Fruit fly (Drosophila melanogaster) whole organism, embryonic: ENCODE results near the gene Notum.

Experiments used
- Asciz ChIP-seq: fragments of 200-800 bp; sonication (Bioruptor generic); optimal IDR thresholded peaks from 2 replicates; lab custom pipeline; 2017; ENCODE audit warnings: missing biosample characterization, mild to moderate bottlenecking, missing genetic modification characterization, missing genetic modification reagents
- CG11696 ChIP-seq: fragments of 200-800 bp; sonication (Bioruptor generic); IDR thresholded peaks from 2 replicates; pipeline ENCODE4 v1.3.6; 2022; ENCODE audit warnings: missing biosample characterization, missing genetic modification characterization
- CG17186 ChIP-seq: fragments of 200-800 bp; sonication (Bioruptor generic); optimal IDR thresholded peaks from 3 replicates; lab custom pipeline; 2017; ENCODE audit warnings: missing biosample characterization, missing genetic modification reagents, missing genetic modification characterization
- CG3065 ChIP-seq: fragments of 200-800 bp; sonication (Bioruptor generic); optimal IDR thresholded peaks from 2 replicates; lab custom pipeline; 2016; ENCODE audit warnings: missing biosample characterization, missing genetic modification characterization
- CG31365 ChIP-seq: fragments of 200-800 bp; sonication (Bioruptor generic); optimal IDR thresholded peaks from 2 replicates; lab custom pipeline; 2018; ENCODE audit warnings: missing biosample characterization, mild to moderate bottlenecking, missing genetic modification characterization
- CG32772 ChIP-seq: fragments of 200-800 bp; sonication (Bioruptor generic); IDR thresholded peaks from 2 replicates; pipeline ENCODE4 v1.3.6; 2022; ENCODE audit warnings: missing biosample characterization, missing genetic modification characterization
- CG34422 ChIP-seq: fragments of 200-800 bp; sonication (Bioruptor generic); IDR thresholded peaks from 3 replicates; pipeline ENCODE4 v1.3.6; 2022; ENCODE audit warnings: missing biosample characterization, missing genetic modification characterization
- CG4404 ChIP-seq: fragments of 200-800 bp; sonication (Bioruptor generic); IDR thresholded peaks from 2 replicates; pipeline ENCODE4 v1.3.6; 2022; ENCODE audit warnings: missing biosample characterization, missing genetic modification characterization
- CG6689 ChIP-seq: fragments of 200-800 bp; sonication (Bioruptor generic); IDR thresholded peaks from 2 replicates; pipeline ENCODE4 v1.3.6; 2022; ENCODE audit warnings: missing biosample characterization, missing genetic modification characterization
- CG7271 ChIP-seq: fragments of 200-800 bp; sonication (Bioruptor generic); optimal IDR thresholded peaks from 2 replicates; lab custom pipeline; 2018; ENCODE audit warnings: missing biosample characterization, mild to moderate bottlenecking, missing genetic modification characterization, moderate library complexity
- CG7963 ChIP-seq: fragments of 200-800 bp; sonication (Bioruptor generic); IDR thresholded peaks from 3 replicates; pipeline ENCODE4 v1.3.6; 2022; ENCODE audit warnings: missing biosample characterization, missing genetic modification characterization; ENCODE audit not compliant: partially characterized antibody
- CG9437 ChIP-seq: fragments of 200-800 bp; sonication (Bioruptor generic); optimal IDR thresholded peaks from 2 replicates; lab custom pipeline; 2018; ENCODE audit warnings: missing biosample characterization, mild to moderate bottlenecking, missing genetic modification characterization
- D ChIP-seq, 2 experiments: fragments of 200-800 bp in 1 of 2; fragments of >200 bp in 1 of 2; sonication (Bioruptor generic) in 1 of 2; optimal IDR thresholded peaks; 2 replicates in 1 of 2; 3 replicates in 1 of 2; lab custom pipeline; 2017; ENCODE audit warnings: mild to moderate bottlenecking in 1 of 2, missing biosample characterization in 1 of 2, missing genetic modification characterization in 1 of 2, missing genetic modification reagents in 1 of 2
- Dad ChIP-seq: fragments of 200-800 bp; sonication (Bioruptor generic); optimal IDR thresholded peaks from 3 replicates; lab custom pipeline; 2016; ENCODE audit warnings: missing biosample characterization, missing genetic modification characterization
- Deaf1 ChIP-seq: fragments of 200-800 bp; optimal IDR thresholded peaks from 3 replicates; lab custom pipeline; 2019; ENCODE audit warnings: missing biosample characterization, mild to moderate bottlenecking, missing genetic modification characterization, moderate library complexity
- Eip74EF ChIP-seq, 2 experiments: fragments of 200-800 bp in 1 of 2; fragments of >200 bp in 1 of 2; sonication (Bioruptor generic) in 1 of 2; optimal IDR thresholded peaks; 2 replicates each; lab custom pipeline; 2017 to 2019; ENCODE audit warnings: missing biosample characterization in 2 of 2, missing genetic modification characterization in 2 of 2, mild to moderate bottlenecking in 1 of 2, moderate library complexity in 1 of 2
- Elba2 ChIP-seq: fragments of 200-800 bp; sonication (Bioruptor generic); optimal IDR thresholded peaks from 3 replicates; lab custom pipeline; 2016; ENCODE audit warnings: missing biosample characterization, missing genetic modification characterization
- GATAe ChIP-seq: fragments of 200-800 bp; sonication (Bioruptor generic); conservative IDR thresholded peaks from 2 replicates; pipeline ENCODE4 v1.3.6; 2022; ENCODE audit warnings: missing biosample characterization, missing genetic modification characterization
- HLH54F ChIP-seq: fragments of 200-800 bp; sonication (Bioruptor generic); optimal IDR thresholded peaks from 3 replicates; lab custom pipeline; 2016; ENCODE audit warnings: missing biosample characterization, missing genetic modification characterization
- HLHmδ ChIP-seq: fragments of 200-800 bp; sonication (Bioruptor generic); optimal IDR thresholded peaks from 2 replicates; lab custom pipeline; 2018; ENCODE audit warnings: missing biosample characterization, mild to moderate bottlenecking, missing genetic modification characterization, moderate library complexity
- Hey ChIP-seq: fragments of 200-800 bp; sonication (Bioruptor generic); optimal IDR thresholded peaks from 3 replicates; lab custom pipeline; 2018; ENCODE audit warnings: missing biosample characterization, mild to moderate bottlenecking, missing genetic modification characterization
- Hmr ChIP-seq: fragments of 200-800 bp; sonication (Bioruptor generic); optimal IDR thresholded peaks from 3 replicates; lab custom pipeline; 2017; ENCODE audit warnings: mild to moderate bottlenecking, missing biosample characterization, missing genetic modification reagents, missing genetic modification characterization
- Kr ChIP-seq: fragments of 200-800 bp; sonication (Bioruptor generic); optimal IDR thresholded peaks from 2 replicates; lab custom pipeline; 2017; ENCODE audit warnings: missing biosample characterization, mild to moderate bottlenecking, missing genetic modification characterization
- Mad ChIP-seq: fragments of 200-800 bp; sonication (Bioruptor generic); optimal IDR thresholded peaks from 2 replicates; lab custom pipeline; 2016; ENCODE audit warnings: missing biosample characterization, missing genetic modification characterization
- NFAT ChIP-seq: fragments of 200-800 bp; sonication (Bioruptor generic); IDR thresholded peaks from 2 replicates; pipeline ENCODE4 v1.3.6; 2022; ENCODE audit warnings: missing biosample characterization, missing genetic modification characterization
- NK7.1 ChIP-seq: fragments of 200-800 bp; sonication (Bioruptor generic); optimal IDR thresholded peaks from 3 replicates; lab custom pipeline; 2016; ENCODE audit warnings: missing biosample characterization, missing genetic modification characterization
- Optix ChIP-seq: fragments of 200-800 bp; sonication (Bioruptor generic); IDR thresholded peaks from 3 replicates; pipeline ENCODE4 v1.3.6; 2022; ENCODE audit warnings: missing biosample characterization, missing genetic modification characterization
- Ravus ChIP-seq: fragments of 200-800 bp; sonication (Bioruptor generic); IDR thresholded peaks from 2 replicates; pipeline ENCODE4 v1.3.6; 2022; ENCODE audit warnings: missing biosample characterization, missing genetic modification characterization
- Sox102F ChIP-seq: fragments of 200-800 bp; sonication (Bioruptor generic); optimal IDR thresholded peaks from 2 replicates; lab custom pipeline; 2018; ENCODE audit warnings: missing biosample characterization, mild to moderate bottlenecking, missing genetic modification characterization, moderate library complexity
- ap ChIP-seq: fragments of 200-800 bp; sonication (Bioruptor generic); IDR thresholded peaks from 2 replicates; pipeline ENCODE4 v1.3.6; 2022; ENCODE audit warnings: missing biosample characterization, missing genetic modification characterization
- az2 ChIP-seq: fragments of 200-800 bp; sonication (Bioruptor generic); optimal IDR thresholded peaks from 3 replicates; lab custom pipeline; 2016; ENCODE audit warnings: missing biosample characterization, missing genetic modification characterization
- cad ChIP-seq: fragments of >200 bp; optimal IDR thresholded peaks from 2 replicates; lab custom pipeline; 2017; ENCODE audit warnings: missing biosample characterization, missing genetic modification characterization
- dysf ChIP-seq: fragments of 200-800 bp; sonication (Bioruptor generic); IDR thresholded peaks from 3 replicates; pipeline ENCODE4 v1.3.6; 2022; ENCODE audit warnings: missing biosample characterization, missing genetic modification characterization
- fd102C ChIP-seq: fragments of 200-800 bp; sonication (Bioruptor generic); optimal IDR thresholded peaks from 2 replicates; lab custom pipeline; 2018; ENCODE audit warnings: missing biosample characterization, mild to moderate bottlenecking, missing genetic modification characterization, moderate library complexity
- grau ChIP-seq: fragments of 200-800 bp; optimal IDR thresholded peaks from 3 replicates; lab custom pipeline; 2019; ENCODE audit warnings: missing biosample characterization, mild to moderate bottlenecking, missing genetic modification characterization, moderate library complexity
- gsb-n ChIP-seq: fragments of 200-800 bp; sonication (Bioruptor generic); optimal IDR thresholded peaks from 3 replicates; lab custom pipeline; 2018; ENCODE audit warnings: missing biosample characterization, mild to moderate bottlenecking, missing genetic modification characterization
- hth ChIP-seq: fragments of >200 bp; optimal IDR thresholded peaks from 2 replicates; lab custom pipeline; 2017; ENCODE audit warnings: inconsistent platforms
- ind ChIP-seq: fragments of 200-800 bp; sonication (Bioruptor generic); optimal IDR thresholded peaks from 3 replicates; lab custom pipeline; 2016; ENCODE audit warnings: missing biosample characterization, missing genetic modification characterization
- nau ChIP-seq: fragments of 200-800 bp; sonication (Bioruptor generic); optimal IDR thresholded peaks from 3 replicates; lab custom pipeline; 2017; ENCODE audit warnings: missing biosample characterization, mild to moderate bottlenecking, missing genetic modification characterization, missing genetic modification reagents
- nom ChIP-seq: fragments of 200-800 bp; sonication (Bioruptor generic); optimal IDR thresholded peaks from 2 replicates; lab custom pipeline; 2017; ENCODE audit warnings: missing biosample characterization, missing genetic modification characterization, mild to moderate bottlenecking, moderate library complexity, missing genetic modification reagents
- pb ChIP-seq: fragments of 200-800 bp; sonication (Bioruptor generic); optimal IDR thresholded peaks from 3 replicates; lab custom pipeline; 2016; ENCODE audit warnings: missing biosample characterization, missing genetic modification characterization
- peb ChIP-seq: fragments of 200-800 bp; sonication (Bioruptor generic); IDR thresholded peaks from 2 replicates; pipeline ENCODE4 v1.3.6; 2022; ENCODE audit warnings: missing biosample characterization, missing genetic modification characterization
- pfk ChIP-seq: fragments of 200-800 bp; sonication (Bioruptor generic); optimal IDR thresholded peaks from 2 replicates; lab custom pipeline; 2018; ENCODE audit warnings: missing biosample characterization, mild to moderate bottlenecking, missing genetic modification characterization, moderate library complexity
- sc ChIP-seq, 3 experiments: fragments of >200 bp in 2 of 3; fragments of 200-800 bp in 1 of 3; sonication (Bioruptor generic) in 1 of 3; optimal IDR thresholded peaks; 2 replicates in 2 of 3; 3 replicates in 1 of 3; lab custom pipeline; 2017; ENCODE audit warnings: mild to moderate bottlenecking in 1 of 3, missing biosample characterization in 1 of 3, missing genetic modification characterization in 1 of 3, missing genetic modification reagents in 1 of 3
- seq ChIP-seq: fragments of 200-800 bp; sonication (Bioruptor generic); IDR thresholded peaks from 2 replicates; pipeline ENCODE4 v1.3.6; 2022; ENCODE audit warnings: missing biosample characterization, missing genetic modification characterization
- sug ChIP-seq: fragments of 200-800 bp; optimal IDR thresholded peaks from 2 replicates; lab custom pipeline; 2019; ENCODE audit warnings: missing biosample characterization, mild to moderate bottlenecking, missing genetic modification characterization, moderate library complexity
- ttk ChIP-seq: fragments of 200-800 bp; sonication (Bioruptor generic); IDR thresholded peaks from 2 replicates; pipeline ENCODE4 v2.1.2; 2022; ENCODE audit warnings: missing biosample characterization, missing genetic modification characterization
- unc-4 ChIP-seq: fragments of 200-800 bp; sonication (Bioruptor generic); IDR thresholded peaks from 2 replicates; pipeline ENCODE4 v1.3.6; 2022; ENCODE audit warnings: missing biosample characterization, missing genetic modification characterization; ENCODE audit not compliant: partially characterized antibody
- zen ChIP-seq: fragments of 200-800 bp; sonication (Bioruptor generic); optimal IDR thresholded peaks from 3 replicates; lab custom pipeline; 2018; ENCODE audit warnings: missing biosample characterization, mild to moderate bottlenecking, missing genetic modification characterization, moderate library complexity

Notum gene

dm6 chr3L:15999358-16000005 lies 23.8 kb upstream of the Notum start (continued):
- TF ChIP-seq Eip74EF (GFP tag; optimal IDR thresholded peaks at IDR 0.05; lab: Kevin White, UChicago) (no peak), CG3065 (GFP tag; lab: Kevin White, UChicago) (no peak), D (optimal IDR thresholded peaks at IDR 0.05; lab: Kevin White, UChicago) (no peak), D (GFP tag; optimal IDR thresholded peaks at IDR 0.05; lab: Kevin White, UChicago) (no peak), Kr (GFP tag; lab: Kevin White, UChicago) (no peak), CG17186 (GFP tag; lab: Kevin White, UChicago) (no peak), gsb-n (tag; lab: Kevin White, UChicago) (no peak), pfk (GFP tag; lab: Kevin White, UChicago) (peak; percentile 35), sug (tag; lab: Kevin White, UChicago) (peak; percentile 97), az2 (GFP tag; lab: Kevin White, UChicago) (no peak), Ravus (GFP tag; lab: Robert Waterston, UW) (no peak; the same call in 1 of the 2 replicates), Hey (tag; lab: Kevin White, UChicago) (no peak), Asciz (peak; percentile 38), CG4404 (no peak), HLHmδ (GFP tag; lab: Kevin White, UChicago) (no peak), GATAe (peak; percentile 65), ttk (GFP tag; lab: Robert Waterston, UW) (no peak), fd102C (GFP tag; lab: Kevin White, UChicago) (no peak), CG32772 (GFP tag; lab: Robert Waterston, UW) (peak; percentile 45), Dad (no peak), ind (peak; percentile 26), seq (GFP tag; lab: Robert Waterston, UW) (peak; percentile 53; the same call in 1 of the 2 replicates), dysf (GFP tag; lab: Robert Waterston, UW) (peak; percentile 65; the same call in 1 of the 3 replicates), grau (peak; percentile 79), Deaf1 (tag; lab: Kevin White, UChicago) (no peak), CG9437 (GFP tag; lab: Kevin White, UChicago) (no peak), unc-4 (no peak), zen (tag; lab: Kevin White, UChicago) (no peak), NK7.1 (no peak), pb (GFP tag; lab: Kevin White, UChicago) (no peak), hth (lab: Kevin White, UChicago) (no peak), nau (GFP tag; lab: Kevin White, UChicago) (peak; percentile 22), nom (GFP tag; lab: Kevin White, UChicago) (no peak), peb (GFP tag; lab: Robert Waterston, UW) (no peak), sc (optimal IDR thresholded peaks at IDR 0.05; lab: Kevin White, UChicago) (no peak), sc (GFP tag; optimal IDR thresholded peaks at IDR 0.05; lab: Kevin White, UChicago) (no peak), CG7271 (tag; lab: Kevin White, UChicago) (no peak), cad (GFP tag; lab: Kevin White, UChicago) (no peak), Elba2 (GFP tag; lab: Kevin White, UChicago) (no peak), CG31365 (tag; lab: Kevin White, UChicago) (no peak), NFAT (GFP tag; lab: Robert Waterston, UW) (no peak), CG7963 (GFP tag; lab: Robert Waterston, UW) (no peak), Optix (GFP tag; lab: Robert Waterston, UW) (no peak), HLH54F (GFP tag; lab: Kevin White, UChicago) (peak; percentile 24), CG34422 (no peak), CG11696 (GFP tag; lab: Robert Waterston, UW) (peak; percentile 57), CG6689 (0 out of 2 replicates have a peak, but pooled peaks have one; percentile 10), Sox102F (peak; percentile 39), Mad (GFP tag; lab: Kevin White, UChicago) (peak; percentile 21), Hmr (GFP tag; lab: Kevin White, UChicago) (peak; percentile 50), ap (GFP tag; lab: Robert Waterston, UW) (no peak)
